Fruit fly (Drosophila melanogaster): ENCODE data around the gene Cpr65Ax1.

DNA sequence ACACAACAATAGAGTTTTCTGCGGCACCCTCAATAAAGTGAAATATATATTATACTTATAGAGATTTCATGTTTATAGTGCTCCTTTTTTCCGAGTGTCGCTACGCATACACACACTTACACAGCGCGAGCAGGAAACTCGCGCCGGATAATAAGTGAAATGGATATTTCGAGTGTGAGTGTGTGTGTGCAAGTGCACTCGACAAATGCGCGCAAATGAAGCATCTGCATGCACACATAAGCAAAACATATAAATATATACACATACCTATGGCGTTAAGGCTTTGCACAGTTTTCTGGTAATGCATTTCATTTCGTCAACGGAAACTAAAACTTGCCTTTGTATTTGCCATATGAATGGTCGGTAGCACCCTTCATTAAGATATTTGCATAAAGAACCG is 32.3 kb downstream of the Cpr65Ax1 start:
- no peak for TF ChIP-seq Abd-B (GFP tag; optimal IDR thresholded peaks at IDR 0.05)
- no peak for TF ChIP-seq Jra (GFP tag; optimal IDR thresholded peaks at IDR 0.05)
- no peak for TF ChIP-seq Dfd (GFP tag; optimal IDR thresholded peaks at IDR 0.05)
- TF ChIP-seq fru (GFP tag; optimal IDR thresholded peaks at IDR 0.05) = no peak
- TF ChIP-seq dl (GFP tag; optimal IDR thresholded peaks at IDR 0.05; ENCODE audit: insufficient read depth in 1 of 2, partially characterized antibody in 2 of 2) = no peak
- TF ChIP-seq GATAd (GFP tag; optimal IDR thresholded peaks at IDR 0.05) = no peak
- TF ChIP-seq tai (GFP tag; optimal IDR thresholded peaks at IDR 0.05) = no peak
- TF ChIP-seq OdsH (GFP tag; optimal IDR thresholded peaks at IDR 0.05) = no peak
- no peak for TF ChIP-seq Mio (GFP tag; optimal IDR thresholded peaks at IDR 0.05)
- TF ChIP-seq N (GFP tag; optimal IDR thresholded peaks at IDR 0.05) = no peak
- TF ChIP-seq lola (GFP tag; optimal IDR thresholded peaks at IDR 0.05) = no peak
